Worm (Caenorhabditis elegans): Measurements from ENCODE around the gene nhr-9.

Gene nhr-9

DNA sequence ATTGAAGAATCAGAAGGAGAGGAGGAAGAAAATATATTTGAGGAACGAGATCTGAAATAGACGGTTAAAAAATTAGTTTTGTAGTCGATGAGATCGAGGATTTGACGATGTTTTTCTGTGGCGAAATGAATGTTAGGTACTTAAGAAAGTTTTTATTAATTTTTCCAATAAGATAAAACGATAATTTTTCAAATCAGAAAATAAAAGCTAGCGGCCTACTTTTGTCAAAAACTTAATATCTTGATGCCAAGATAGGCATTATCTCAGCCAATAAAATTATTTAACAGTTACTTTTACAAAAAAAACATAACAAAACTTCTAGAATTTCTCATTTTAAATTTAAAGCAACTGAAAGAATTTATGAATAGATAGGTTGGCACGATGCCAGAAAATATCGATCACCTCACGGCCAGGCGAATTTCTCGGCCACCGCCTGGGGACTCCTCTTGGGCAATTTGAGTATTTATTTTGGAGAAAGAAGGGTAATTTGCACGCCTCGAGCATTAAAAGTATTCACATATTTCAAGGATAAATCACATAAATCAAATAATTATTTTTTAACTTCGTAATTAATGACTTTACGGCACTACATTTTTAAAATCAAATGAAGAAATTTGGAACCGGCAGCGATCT, 7.5 kb upstream of the nhr-9 start, which contains the start of gene fubl-2 (continued):
- TF ChIP-seq F49E8.2 (tag; optimal IDR thresholded peaks at IDR 0.05; ENCODE audit: insufficient read depth): no peak
- no peak for TF ChIP-seq T26A5.8 (tag; optimal IDR thresholded peaks at IDR 0.05)
- no peak for TF ChIP-seq unc-62 (GFP tag; optimal IDR thresholded peaks at IDR 0.05)
- no peak for TF ChIP-seq lin-26 (GFP tag; IDR thresholded peaks at IDR 0.05)
- no peak for TF ChIP-seq ztf-28 (GFP tag; IDR thresholded peaks at IDR 0.05)
- no peak for TF ChIP-seq nhr-80 (tag; optimal IDR thresholded peaks at IDR 0.05)
- no peak for TF ChIP-seq bed-1 (GFP tag; IDR thresholded peaks at IDR 0.05)
- no peak for TF ChIP-seq tbx-9 (tag; optimal IDR thresholded peaks at IDR 0.05; ENCODE audit: borderline replicate concordance)
- no peak for TF ChIP-seq ceh-79 (tag; optimal IDR thresholded peaks at IDR 0.05)
- no peak; the same call in 1 of the 2 replicates for TF ChIP-seq K11D2.4 (GFP tag; IDR thresholded peaks at IDR 0.05)
- TF ChIP-seq aptf-3 (GFP tag; IDR thresholded peaks at IDR 0.05): no peak
- no peak for TF ChIP-seq mxl-1 (tag; optimal IDR thresholded peaks at IDR 0.05)
- TF ChIP-seq nhr-120 (GFP tag; IDR thresholded peaks at IDR 0.05): no peak
- TF ChIP-seq Y56A3A.18 (GFP tag; IDR thresholded peaks at IDR 0.05): no peak
- TF ChIP-seq madf-6 (GFP tag; IDR thresholded peaks at IDR 0.05): no peak
- no peak for TF ChIP-seq sptf-2 (GFP tag; optimal IDR thresholded peaks at IDR 0.05)
- no peak for TF ChIP-seq egl-18 (GFP tag; IDR thresholded peaks at IDR 0.05)
- peak; percentile 59; the same call in 1 of the 2 replicates for TF ChIP-seq D2030.7 (GFP tag; IDR thresholded peaks at IDR 0.05)
- no peak for TF ChIP-seq F10E7.11 (tag; optimal IDR thresholded peaks at IDR 0.05)
- TF ChIP-seq lsl-1 (GFP tag; optimal IDR thresholded peaks at IDR 0.05): peak; percentile 39
- TF ChIP-seq ekl-4 (GFP tag; IDR thresholded peaks at IDR 0.05): no peak
- no peak for TF ChIP-seq hlh-26 (GFP tag; conservative IDR thresholded peaks at IDR 0.05)
- TF ChIP-seq nfyb-1 (GFP tag; IDR thresholded peaks at IDR 0.05): no peak
- TF ChIP-seq ztf-22 (GFP tag; optimal IDR thresholded peaks at IDR 0.05): no peak
- TF ChIP-seq xnd-1 (tag; optimal IDR thresholded peaks at IDR 0.05): no peak
- TF ChIP-seq F23B12.7 (tag; optimal IDR thresholded peaks at IDR 0.05; ENCODE audit: insufficient read depth): peak; percentile 27
- TF ChIP-seq Y67H2A.10 (GFP tag; conservative IDR thresholded peaks at IDR 0.05): no peak
- no peak for TF ChIP-seq sdz-38 (tag; optimal IDR thresholded peaks at IDR 0.05)
- TF ChIP-seq ztf-26 (tag; optimal IDR thresholded peaks at IDR 0.05): no peak
- TF ChIP-seq attf-3 (GFP tag; conservative IDR thresholded peaks at IDR 0.05): 0 out of 2 replicates have a peak, but pooled peaks have one; percentile 38
- no peak for TF ChIP-seq pha-4 (tag; optimal IDR thresholded peaks at IDR 0.05)
- no peak for TF ChIP-seq nhr-27 (tag; optimal IDR thresholded peaks at IDR 0.05)
- no peak for TF ChIP-seq lin-54 (GFP tag; optimal IDR thresholded peaks at IDR 0.05)
- TF ChIP-seq dpff-1 (tag; optimal IDR thresholded peaks at IDR 0.05): no peak
- no peak for TF ChIP-seq F37B4.10 (GFP tag; IDR thresholded peaks at IDR 0.05)
- no peak for TF ChIP-seq athp-1 (tag; optimal IDR thresholded peaks at IDR 0.05)
- TF ChIP-seq ceh-27 (GFP tag; optimal IDR thresholded peaks at IDR 0.05): no peak
- no peak for TF ChIP-seq pbrm-1 (GFP tag; IDR thresholded peaks at IDR 0.05)
- no peak for TF ChIP-seq egrh-3 (GFP tag; IDR thresholded peaks at IDR 0.05)
- no peak for TF ChIP-seq ztf-18 (tag; optimal IDR thresholded peaks at IDR 0.05)
- TF ChIP-seq K12H6.12 (tag; optimal IDR thresholded peaks at IDR 0.05): no peak
- TF ChIP-seq aptf-2 (GFP tag; conservative IDR thresholded peaks at IDR 0.05): 0 out of 2 replicates have a peak, but pooled peaks have one; percentile 63
- TF ChIP-seq hlh-12 (tag; optimal IDR thresholded peaks at IDR 0.05): no peak
- no peak for TF ChIP-seq madf-3 (GFP tag; IDR thresholded peaks at IDR 0.05)
- peak; percentile 49 for TF ChIP-seq unc-130 (GFP tag; optimal IDR thresholded peaks at IDR 0.05)
- TF ChIP-seq hsf-1 (GFP tag; IDR thresholded peaks at IDR 0.05): no peak
- TF ChIP-seq tbp1 (GFP tag; optimal IDR thresholded peaks at IDR 0.05): no peak
- no peak for TF ChIP-seq lsy-27 (tag; optimal IDR thresholded peaks at IDR 0.05; ENCODE audit: borderline replicate concordance, insufficient read depth)
- no peak for TF ChIP-seq fkh-3 (tag; optimal IDR thresholded peaks at IDR 0.05)
